Worm (Caenorhabditis elegans) whole organism, L4 larva: ENCODE data around the gene nhr-196.

ENCODE experiments used
- F10B5.3 ChIP-seq: sonication (generic microtip); optimal IDR thresholded peaks from 2 replicates; lab custom pipeline; 2016; ENCODE audit warnings: mild to moderate bottlenecking, missing genetic modification characterization, missing compliant biosample characterization
- R02D3.7 ChIP-seq: fragments of 150-350 bp; sonication (generic microtip); optimal IDR thresholded peaks from 3 replicates; lab custom pipeline; 2014; ENCODE audit warnings: missing biosample characterization, missing genetic modification characterization
- ZK337.2 ChIP-seq: fragments of 200-800 bp; sonication (Bioruptor generic); IDR thresholded peaks from 2 replicates; pipeline ENCODE4 v1.3.6; 2022; ENCODE audit warnings: missing genetic modification reagents, missing genetic modification characterization, missing compliant biosample characterization
- ZK546.5 ChIP-seq, 2 experiments: sonication (generic microtip); optimal IDR thresholded peaks; 2 replicates each; lab custom pipeline; 2017; ENCODE audit warnings: missing biosample characterization in 2 of 2, missing genetic modification characterization in 2 of 2
- ama-1 ChIP-seq: fragments of 150-350 bp; optimal IDR thresholded peaks from 2 replicates; lab custom pipeline; 2014; ENCODE audit warnings: inconsistent platforms, mixed read lengths
- ceh-20 ChIP-seq: fragments of 200-800 bp; sonication (Bioruptor generic); IDR thresholded peaks from 2 replicates; pipeline ENCODE4 v1.3.6; 2022; ENCODE audit warnings: missing genetic modification reagents, missing genetic modification characterization, missing compliant biosample characterization
- ceh-44 ChIP-seq: fragments of 200-800 bp; sonication (Bioruptor generic); IDR thresholded peaks from 2 replicates; pipeline ENCODE4 v1.3.6; 2022; ENCODE audit warnings: missing genetic modification reagents, missing genetic modification characterization, missing compliant biosample characterization
- ceh-62 ChIP-seq: sonication (generic microtip); optimal IDR thresholded peaks from 2 replicates; lab custom pipeline; 2017; ENCODE audit warnings: missing biosample characterization, missing genetic modification characterization
- ces-1 ChIP-seq: fragments of 150-350 bp; sonication (generic microtip); optimal IDR thresholded peaks from 4 replicates; lab custom pipeline; 2014; ENCODE audit warnings: missing biosample characterization, missing genetic modification reagents, missing genetic modification characterization
- ctbp-1 ChIP-seq: fragments of 200-800 bp; sonication (Bioruptor generic); IDR thresholded peaks from 2 replicates; pipeline ENCODE4 v1.3.6; 2022; ENCODE audit warnings: missing genetic modification reagents, missing genetic modification characterization, missing compliant biosample characterization
- dmd-6 ChIP-seq: fragments of 200-800 bp; sonication (Bioruptor generic); IDR thresholded peaks from 2 replicates; pipeline ENCODE4 v1.3.6; 2022; ENCODE audit warnings: missing genetic modification reagents, missing genetic modification characterization, missing compliant biosample characterization
- dmd-9 ChIP-seq: fragments of 200-800 bp; sonication (Bioruptor generic); IDR thresholded peaks from 2 replicates; pipeline ENCODE4 v1.3.6; 2022; ENCODE audit warnings: missing genetic modification reagents, missing genetic modification characterization, missing compliant biosample characterization
- dve-1 ChIP-seq: sonication (generic microtip); optimal IDR thresholded peaks from 2 replicates; lab custom pipeline; 2017; ENCODE audit warnings: antibody characterized with exemption, mild to moderate bottlenecking, missing genetic modification characterization, missing compliant biosample characterization; ENCODE audit not compliant: insufficient read depth
- egl-43 ChIP-seq: fragments of 200-800 bp; sonication (Bioruptor generic); IDR thresholded peaks from 2 replicates; pipeline ENCODE4 v1.3.6; 2022; ENCODE audit warnings: missing genetic modification reagents, missing genetic modification characterization, missing compliant biosample characterization
- fos-1 ChIP-seq: fragments of 150-350 bp; optimal IDR thresholded peaks from 2 replicates; lab custom pipeline; 2014; ENCODE audit warnings: missing biosample characterization, missing genetic modification characterization
- gei-8 ChIP-seq: fragments of 200-800 bp; sonication (Bioruptor generic); optimal IDR thresholded peaks from 2 replicates; lab custom pipeline; 2018; ENCODE audit warnings: mild to moderate bottlenecking, missing genetic modification characterization, missing compliant biosample characterization
- hlh-11 ChIP-seq: fragments of 200-800 bp; sonication (Bioruptor generic); optimal IDR thresholded peaks from 2 replicates; lab custom pipeline; 2018; ENCODE audit warnings: mild to moderate bottlenecking, missing genetic modification characterization, missing compliant biosample characterization
- lim-7 ChIP-seq: fragments of 200-800 bp; sonication (Bioruptor generic); IDR thresholded peaks from 2 replicates; pipeline ENCODE4 v1.3.6; 2022; ENCODE audit warnings: missing genetic modification characterization, missing compliant biosample characterization
- lin-29 ChIP-seq: fragments of 200-800 bp; sonication (Bioruptor generic); IDR thresholded peaks from 2 replicates; pipeline ENCODE4 v1.3.6; 2022; ENCODE audit warnings: missing genetic modification reagents, missing genetic modification characterization, missing compliant biosample characterization
- lin-38 ChIP-seq: fragments of 200-800 bp; sonication (Bioruptor generic); IDR thresholded peaks from 2 replicates; pipeline ENCODE4 v1.3.6; 2022; ENCODE audit warnings: missing genetic modification reagents, missing genetic modification characterization, missing compliant biosample characterization
- lin-39 ChIP-seq: fragments of 150-350 bp; optimal IDR thresholded peaks from 2 replicates; lab custom pipeline; 2014; ENCODE audit warnings: missing biosample characterization, missing genetic modification reagents, missing genetic modification characterization
- madf-9 ChIP-seq: fragments of 200-800 bp; sonication (Bioruptor generic); conservative IDR thresholded peaks from 2 replicates; pipeline ENCODE4 v1.3.6; 2022; ENCODE audit warnings: missing genetic modification reagents, missing genetic modification characterization, missing compliant biosample characterization
- mdl-1 ChIP-seq, 2 experiments: fragments of 150-350 bp in 1 of 2; sonication (generic microtip) in 1 of 2; optimal IDR thresholded peaks; 2 replicates each; lab custom pipeline; 2014 to 2017; ENCODE audit warnings: missing biosample characterization in 2 of 2, missing genetic modification characterization in 2 of 2
- nhr-28 ChIP-seq: fragments of 150-350 bp; optimal IDR thresholded peaks from 2 replicates; lab custom pipeline; 2014; ENCODE audit warnings: missing biosample characterization, missing genetic modification characterization
- nhr-76 ChIP-seq: fragments of 150-350 bp; optimal IDR thresholded peaks from 2 replicates; lab custom pipeline; 2014; ENCODE audit warnings: missing biosample characterization, missing genetic modification characterization
- pha-4 ChIP-seq, 2 experiments: fragments of 150-350 bp in 1 of 2; fragments of 200-800 bp in 1 of 2; sonication (Bioruptor generic) in 1 of 2; IDR thresholded peaks in 1 of 2; optimal IDR thresholded peaks in 1 of 2; 2 replicates each; pipeline versions ENCODE4 v1.3.6 to Lab custom; 2014 to 2022; ENCODE audit warnings: missing genetic modification characterization in 2 of 2, missing genetic modification reagents in 2 of 2, missing biosample characterization in 1 of 2, missing compliant biosample characterization in 1 of 2
- saeg-2 ChIP-seq: fragments of 200-800 bp; sonication (Bioruptor generic); IDR thresholded peaks from 2 replicates; pipeline ENCODE4 v1.3.6; 2022; ENCODE audit warnings: missing genetic modification reagents, missing genetic modification characterization, missing compliant biosample characterization
- sdz-12 ChIP-seq: fragments of 200-800 bp; sonication (Bioruptor generic); optimal IDR thresholded peaks from 2 replicates; lab custom pipeline; 2018; ENCODE audit warnings: mild to moderate bottlenecking, missing genetic modification characterization, missing compliant biosample characterization
- tag-97 ChIP-seq: fragments of 200-800 bp; sonication (Bioruptor generic); IDR thresholded peaks from 2 replicates; pipeline ENCODE4 v1.3.6; 2022; ENCODE audit warnings: missing genetic modification characterization, missing compliant biosample characterization
- tra-1 ChIP-seq: fragments of 200-800 bp; sonication (Bioruptor generic); IDR thresholded peaks from 2 replicates; pipeline ENCODE4 v1.3.6; 2022; ENCODE audit warnings: missing genetic modification reagents, missing genetic modification characterization, missing compliant biosample characterization
- unc-62 ChIP-seq, 3 experiments: fragments of 150-350 bp in 1 of 3; sonication (generic microtip); optimal IDR thresholded peaks in 2 of 3; peaks in 1 of 3; 1 replicate in 1 of 3; 2 replicates in 2 of 3; lab custom pipeline; 2014 to 2017; ENCODE audit warnings: missing biosample characterization in 3 of 3, missing genetic modification characterization in 3 of 3, missing genetic modification reagents in 3 of 3, missing genotype in 1 of 3
- zfp-2 ChIP-seq: sonication (generic microtip); optimal IDR thresholded peaks from 2 replicates; lab custom pipeline; 2016; ENCODE audit warnings: mild to moderate bottlenecking, missing genetic modification characterization, missing compliant biosample characterization
- zip-2 ChIP-seq: fragments of 150-350 bp; optimal IDR thresholded peaks from 2 replicates; lab custom pipeline; 2014; ENCODE audit warnings: missing biosample characterization, missing genetic modification characterization
- ztf-7 ChIP-seq: fragments of 150-350 bp; optimal IDR thresholded peaks from 2 replicates; lab custom pipeline; 2014; ENCODE audit warnings: missing biosample characterization, missing genetic modification characterization

The nhr-196 gene

DNA sequence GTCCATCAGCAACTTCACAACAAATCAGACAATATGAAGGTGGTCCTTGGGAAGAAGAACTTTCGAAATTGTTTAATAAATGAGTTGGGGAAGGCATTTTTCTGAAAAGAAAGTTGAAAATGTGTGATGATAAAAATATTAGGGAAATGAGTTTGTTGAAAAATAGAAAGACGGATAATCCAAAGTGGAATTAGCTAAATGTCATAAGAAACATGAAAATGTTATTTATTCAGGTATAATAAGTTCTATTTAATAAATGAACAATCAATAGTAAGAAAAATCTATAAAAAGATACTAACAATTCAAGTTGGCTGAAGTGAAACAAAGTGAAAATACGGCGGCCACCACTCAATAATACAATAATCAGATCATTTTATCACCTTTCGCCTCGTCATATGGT lies 16.7 kb downstream of the nhr-196 start, which contains the start of gene nhr-53:
Gene nhr-53 (minus strand): TSS at position 101 of the 400 bp plus-strand sequence.
- TF ChIP-seq dve-1 (tag; lab: Kevin White, UChicago) (no peak), zfp-2 (no peak), zip-2 (tag; lab: Kevin White, UChicago) (no peak), ctbp-1 (GFP tag; lab: Robert Waterston, UW) (no peak), gei-8 (no peak), sdz-12 (GFP tag; lab: Kevin White, UChicago) (no peak), lin-39 (no peak), lin-38 (GFP tag; lab: Robert Waterston, UW) (no peak), madf-9 (GFP tag; lab: Robert Waterston, UW) (no peak), ces-1 (GFP tag; lab: Kevin White, UChicago) (no peak), R02D3.7 (tag; lab: Kevin White, UChicago) (no peak), dmd-9 (GFP tag; lab: Robert Waterston, UW) (no peak), lim-7 (GFP tag; lab: Robert Waterston, UW) (no peak), ZK337.2 (GFP tag; lab: Robert Waterston, UW) (no peak), egl-43 (GFP tag; lab: Robert Waterston, UW) (no peak), ceh-62 (tag; lab: Kevin White, UChicago) (no peak), ama-1 (lab: Kevin White, UChicago) (no peak)

DNA sequence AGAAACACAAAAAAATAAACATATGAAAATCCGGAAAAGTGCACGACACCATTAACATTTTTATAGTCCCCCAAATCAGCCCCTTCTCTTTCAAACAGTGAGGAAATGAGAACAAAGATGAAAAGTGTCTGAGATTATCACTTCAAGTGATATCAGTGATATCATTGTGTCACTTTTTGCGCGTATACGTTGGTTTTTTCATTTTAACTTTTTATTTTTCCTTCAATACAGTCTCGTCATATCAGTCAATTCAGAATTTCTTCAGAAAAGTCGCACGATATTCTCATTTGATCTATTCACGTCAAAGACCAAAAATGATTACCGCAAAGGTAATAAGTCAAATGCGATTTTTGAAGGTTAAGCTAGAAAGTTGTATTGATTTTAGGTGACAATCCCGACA lies 19.2 kb downstream of the nhr-196 start, which contains the start of gene twk-34:
Gene twk-34 (plus strand): TSS at position 216 of the 400 bp plus-strand sequence.
- no peak for TF ChIP-seq hlh-11 (tag; lab: Kevin White, UChicago)
- TF ChIP-seq lin-29 (GFP tag; lab: Robert Waterston, UW), result no peak
- peak; percentile 7 for TF ChIP-seq nhr-28 (tag; lab: Kevin White, UChicago)
- TF ChIP-seq lin-38 (GFP tag; lab: Robert Waterston, UW), result no peak
- TF ChIP-seq dmd-6 (GFP tag; lab: Robert Waterston, UW), result peak; percentile 21; the same call in 1 of the 2 replicates
- TF ChIP-seq F10B5.3 (tag; lab: Kevin White, UChicago), result no peak
- TF ChIP-seq saeg-2 (GFP tag; lab: Robert Waterston, UW), result no peak
- TF ChIP-seq ama-1 (lab: Kevin White, UChicago), result no peak
- TF ChIP-seq, all 104 proteins: peak for 2

DNA sequence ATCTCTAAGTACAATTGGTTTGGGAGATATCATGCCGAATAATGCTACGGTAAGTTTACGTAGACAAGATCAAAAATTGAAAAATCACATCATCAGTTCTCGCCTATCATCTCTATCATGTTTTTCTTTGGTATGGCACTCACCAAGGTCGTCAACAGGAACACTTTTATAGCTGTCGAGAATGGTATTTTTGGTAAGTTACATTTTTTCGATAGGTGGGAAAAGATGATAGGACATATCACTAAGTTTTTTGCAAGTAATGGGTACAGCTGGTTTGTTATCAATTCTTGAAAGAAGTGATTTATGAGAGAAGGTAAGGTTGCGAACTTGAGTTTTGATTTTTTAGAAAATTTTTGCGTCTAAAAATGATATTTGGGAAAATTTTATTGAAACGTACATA lies 22.5 kb downstream of the nhr-196 start:
- TF ChIP-seq ceh-44 (GFP tag; lab: Robert Waterston, UW) (no peak), zfp-2 (no peak), unc-62 (GFP tag; optimal IDR thresholded peaks at IDR 0.05 in 1 of 2; lab: Kevin White, UChicago) (peak in 1 of 2 experiments; percentile 81), unc-62 (tag; optimal IDR thresholded peaks at IDR 0.05; lab: Kevin White, UChicago) (no peak), ceh-20 (0 out of 2 replicates have a peak, but pooled peaks have one; percentile 20), tra-1 (0 out of 2 replicates have a peak, but pooled peaks have one; percentile 31), fos-1 (tag; lab: Kevin White, UChicago) (no peak), nhr-28 (tag; lab: Kevin White, UChicago) (peak; percentile 55), ztf-7 (tag; lab: Kevin White, UChicago) (no peak), pha-4 (GFP tag; IDR thresholded peaks at IDR 0.05; lab: Robert Waterston, UW) (no peak), pha-4 (tag; optimal IDR thresholded peaks at IDR 0.05; lab: Kevin White, UChicago) (no peak)

- no peak for TF ChIP-seq tag-97 (GFP tag; lab: Robert Waterston, UW)
- no peak for TF ChIP-seq mdl-1 (tag; optimal IDR thresholded peaks at IDR 0.05; lab: Kevin White, UChicago)
- TF ChIP-seq ceh-44 (GFP tag; lab: Robert Waterston, UW), result no peak
- TF ChIP-seq ZK546.5 (tag; optimal IDR thresholded peaks at IDR 0.05; lab: Kevin White, UChicago), result no peak
- no peak for TF ChIP-seq nhr-76 (tag; lab: Kevin White, UChicago)
- TF ChIP-seq, all 104 proteins: peak for 0
Measured at ce11 chrV:15710401-15710800, 24.9 kb downstream of the nhr-196 start, which contains the start of gene Y6E2A.1. TSS of gene Y6E2A.1 (minus strand) at chrV:15710501.
